Worm (Caenorhabditis elegans): Measurements from ENCODE around the gene col-77.

DNA sequence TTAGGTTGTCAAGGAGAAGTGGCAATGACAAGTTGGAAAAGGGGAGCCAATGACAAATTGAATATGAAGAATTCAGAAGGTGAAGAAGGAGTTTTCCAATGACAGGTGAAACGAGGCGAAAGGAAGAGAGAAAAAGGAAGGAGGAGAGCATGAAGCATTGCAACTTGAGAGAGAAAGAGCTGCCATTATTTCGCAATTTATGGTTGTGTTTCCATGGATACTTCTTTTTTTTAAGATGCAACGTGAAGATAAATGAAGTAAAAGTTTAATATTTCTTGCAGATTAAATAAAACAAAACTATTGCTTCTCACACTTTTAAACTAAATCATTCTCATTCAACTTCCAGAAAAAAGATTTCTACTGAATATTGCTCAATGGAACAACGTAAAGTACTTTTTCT is 35.0 kb upstream of the col-77 start, which contains the start of gene F49E12.8:
- TF ChIP-seq elt-2 (tag; optimal IDR thresholded peaks at IDR 0.05) (no peak), ceh-82 (tag; optimal IDR thresholded peaks at IDR 0.05) (no peak), unc-30 (tag; optimal IDR thresholded peaks at IDR 0.05) (no peak), lin-13 (GFP tag; optimal IDR thresholded peaks at IDR 0.05) (no peak), egl-27 (tag; optimal IDR thresholded peaks at IDR 0.05) (no peak), snpc-4 (tag; optimal IDR thresholded peaks at IDR 0.05) (no peak)

Measured in whole organism, L1 larva.